Worm (Caenorhabditis elegans): Measurements from ENCODE around the gene F44E5.17.

Gene F44E5.17

DNA sequence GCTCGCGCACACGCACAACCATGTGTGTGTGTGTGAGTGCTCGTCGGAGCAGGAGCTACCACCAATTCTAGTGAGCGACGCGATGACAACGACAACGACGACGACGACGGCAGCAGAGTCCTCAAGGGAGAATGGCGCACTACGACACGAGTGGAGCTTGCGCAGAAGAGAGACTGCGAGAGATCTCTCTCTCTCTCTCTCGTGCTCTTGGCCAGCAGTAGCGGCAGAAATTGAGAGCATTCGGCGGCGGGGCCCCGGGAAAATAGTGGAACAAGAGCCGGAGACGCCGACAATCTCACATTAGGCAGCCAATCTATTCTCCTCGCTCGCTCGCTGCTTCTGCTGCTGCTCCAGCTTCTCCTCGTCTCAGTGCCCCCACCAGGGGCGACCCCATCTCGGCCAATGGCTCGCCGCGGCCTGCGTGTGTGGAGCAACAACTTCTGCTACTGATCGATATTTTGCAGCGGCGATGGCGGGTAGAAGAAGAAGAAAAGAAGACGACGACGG, 1.6 kb downstream of the F44E5.17 start (continued):
- peak; percentile 44 for TF ChIP-seq ets-4 (tag; optimal IDR thresholded peaks at IDR 0.05)
- TF ChIP-seq ceh-19 (GFP tag; optimal IDR thresholded peaks at IDR 0.05) = peak; percentile 74
- TF ChIP-seq sox-2 (GFP tag; IDR thresholded peaks at IDR 0.05) = no peak
- no peak for TF ChIP-seq mec-3 (tag; optimal IDR thresholded peaks at IDR 0.05; ENCODE audit: borderline replicate concordance)
- no peak for TF ChIP-seq nhr-232 (tag; optimal IDR thresholded peaks at IDR 0.05)
- TF ChIP-seq fkh-6 (tag; optimal IDR thresholded peaks at IDR 0.05) = peak; percentile 49
- no peak for TF ChIP-seq sox-4 (tag; optimal IDR thresholded peaks at IDR 0.05)
- TF ChIP-seq elt-4 (tag; optimal IDR thresholded peaks at IDR 0.05) = no peak
- no peak for TF ChIP-seq odd-2 (tag; optimal IDR thresholded peaks at IDR 0.05)
- TF ChIP-seq K02D7.2 (tag; optimal IDR thresholded peaks at IDR 0.05) = no peak
- TF ChIP-seq unc-42 (tag; optimal IDR thresholded peaks at IDR 0.05) = peak; percentile 83
- TF ChIP-seq fax-1 (tag; optimal IDR thresholded peaks at IDR 0.05) = peak; percentile 18
- TF ChIP-seq unc-55 (GFP tag; optimal IDR thresholded peaks at IDR 0.05) = peak; percentile 85
- TF ChIP-seq elt-2 (tag; optimal IDR thresholded peaks at IDR 0.05) = no peak
- peak; percentile 5 for TF ChIP-seq hlh-8 (tag; optimal IDR thresholded peaks at IDR 0.05)
- peak; percentile 66 for TF ChIP-seq C08G9.2 (tag; optimal IDR thresholded peaks at IDR 0.05)
- no peak for TF ChIP-seq lin-11 (tag; optimal IDR thresholded peaks at IDR 0.05)
- TF ChIP-seq ama-1 (optimal IDR thresholded peaks at IDR 0.05) = peak; percentile 26
- peak; percentile 93 for TF ChIP-seq ceh-48 (tag; optimal IDR thresholded peaks at IDR 0.05)
- TF ChIP-seq ceh-9 (tag; optimal IDR thresholded peaks at IDR 0.05) = no peak

DNA sequence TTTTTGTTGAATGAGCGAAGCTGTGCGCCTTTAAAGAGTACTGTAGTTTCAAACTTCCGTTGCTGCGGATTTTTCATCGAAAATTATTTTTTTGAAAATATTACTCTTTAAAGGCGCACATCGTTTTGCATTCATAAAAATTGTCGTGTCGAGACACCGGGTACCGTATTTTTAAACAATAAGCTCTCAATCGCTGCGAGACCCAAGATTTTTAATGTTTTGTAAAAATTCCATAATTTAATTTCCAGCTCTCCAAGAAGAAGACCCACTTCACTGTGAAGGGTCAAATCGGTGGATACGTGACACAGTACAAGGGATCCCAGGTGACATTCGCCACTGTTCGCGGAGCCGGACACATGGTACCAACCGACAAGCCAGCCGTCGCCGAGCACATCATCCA, 6.1 kb downstream of the F44E5.17 start:
- no peak for TF ChIP-seq nhr-11 (tag; optimal IDR thresholded peaks at IDR 0.05)
- TF ChIP-seq ceh-18 (tag; optimal IDR thresholded peaks at IDR 0.05) = no peak
- TF ChIP-seq gmeb-2 (tag; optimal IDR thresholded peaks at IDR 0.05) = no peak
- no peak for TF ChIP-seq syd-9 (tag; optimal IDR thresholded peaks at IDR 0.05)
- no peak for TF ChIP-seq hlh-15 (tag; optimal IDR thresholded peaks at IDR 0.05)
- TF ChIP-seq tbx-2 (tag; optimal IDR thresholded peaks at IDR 0.05) = no peak
- no peak for TF ChIP-seq ttx-3 (tag; optimal IDR thresholded peaks at IDR 0.05)
- TF ChIP-seq pqm-1 (tag; optimal IDR thresholded peaks at IDR 0.05) = no peak
- TF ChIP-seq tbx-7 (tag; optimal IDR thresholded peaks at IDR 0.05) = no peak
- TF ChIP-seq dmd-4 (tag; optimal IDR thresholded peaks at IDR 0.05; ENCODE audit: borderline replicate concordance) = no peak

DNA sequence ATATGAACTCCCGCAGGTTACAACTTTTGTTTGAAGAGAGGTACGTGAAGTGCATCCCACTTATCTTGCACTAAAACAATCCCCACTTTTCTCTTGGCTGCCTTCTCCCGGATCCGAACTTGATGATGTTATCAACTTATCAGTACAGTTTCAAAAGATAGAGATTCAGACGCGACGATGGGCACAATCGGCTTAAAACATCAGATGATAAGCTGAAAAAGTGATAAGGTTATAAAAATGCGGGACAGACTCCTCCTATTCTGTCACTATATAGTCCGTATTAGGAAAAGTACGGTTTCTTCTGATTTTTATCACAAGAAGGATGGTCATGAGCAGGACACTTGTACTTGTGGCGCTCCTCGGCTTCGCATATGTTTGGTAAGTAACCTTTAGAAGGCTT, 9.2 kb downstream of the F44E5.17 start, which contains the start of gene ctsa-1.2:
ctsa-1.2 (plus strand) TSS at position 160 of the 400 bp plus-strand sequence.
- TF ChIP-seq elt-2 (tag; optimal IDR thresholded peaks at IDR 0.05) (peak; percentile 74), T23F11.4 (GFP tag; optimal IDR thresholded peaks at IDR 0.05) (no peak), ceh-34 (tag; optimal IDR thresholded peaks at IDR 0.05) (no peak), tbx-7 (tag; optimal IDR thresholded peaks at IDR 0.05) (no peak)

DNA sequence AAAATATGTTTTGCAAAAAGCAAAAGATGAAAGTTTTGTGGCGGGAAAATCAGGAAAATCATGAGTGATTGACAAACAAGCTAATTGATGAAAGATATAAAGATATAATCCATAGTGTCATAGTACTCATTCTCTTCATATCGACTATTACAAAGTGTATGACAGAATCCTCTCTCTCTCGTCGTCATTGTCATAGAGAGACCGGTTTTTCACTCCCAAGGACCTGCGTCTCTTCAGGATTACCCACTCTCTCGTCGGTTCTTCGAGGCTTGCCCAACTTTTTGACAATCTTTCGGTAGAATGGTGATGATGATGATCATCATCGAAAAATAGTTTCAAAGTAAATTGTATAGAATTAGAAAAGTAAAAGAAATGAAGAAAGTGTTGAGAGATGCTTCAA, 11.0 kb downstream of the F44E5.17 start:
- peak; percentile 68 for TF ChIP-seq unc-55 (GFP tag; optimal IDR thresholded peaks at IDR 0.05)
- TF ChIP-seq unc-42 (tag; optimal IDR thresholded peaks at IDR 0.05) = no peak

DNA sequence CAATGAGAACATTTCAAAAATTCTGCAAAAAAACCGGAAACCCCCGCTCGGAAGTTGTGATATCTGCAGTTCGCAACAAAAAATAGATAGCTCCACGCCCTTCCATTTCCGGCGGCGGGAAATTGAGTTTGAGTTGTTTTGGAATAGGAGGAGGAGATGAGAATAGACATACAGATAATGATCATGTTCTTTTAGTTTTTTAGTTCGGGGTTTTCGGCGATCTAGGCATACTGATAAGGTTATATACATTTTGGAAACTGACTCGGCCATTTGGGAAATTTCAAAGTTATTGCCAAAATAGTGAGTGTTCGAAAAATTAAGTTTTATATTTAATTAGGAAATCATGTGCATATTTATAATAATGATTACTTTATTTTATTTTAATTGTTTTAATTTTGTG, 14.5 kb downstream of the F44E5.17 start:
- TF ChIP-seq C08G9.2 (tag; optimal IDR thresholded peaks at IDR 0.05) (no peak), nfya-1 (tag; optimal IDR thresholded peaks at IDR 0.05) (no peak), K02D7.2 (tag; optimal IDR thresholded peaks at IDR 0.05) (no peak), sox-4 (tag; optimal IDR thresholded peaks at IDR 0.05) (no peak), lin-11 (tag; optimal IDR thresholded peaks at IDR 0.05) (no peak), fkh-6 (tag; optimal IDR thresholded peaks at IDR 0.05) (no peak)

DNA sequence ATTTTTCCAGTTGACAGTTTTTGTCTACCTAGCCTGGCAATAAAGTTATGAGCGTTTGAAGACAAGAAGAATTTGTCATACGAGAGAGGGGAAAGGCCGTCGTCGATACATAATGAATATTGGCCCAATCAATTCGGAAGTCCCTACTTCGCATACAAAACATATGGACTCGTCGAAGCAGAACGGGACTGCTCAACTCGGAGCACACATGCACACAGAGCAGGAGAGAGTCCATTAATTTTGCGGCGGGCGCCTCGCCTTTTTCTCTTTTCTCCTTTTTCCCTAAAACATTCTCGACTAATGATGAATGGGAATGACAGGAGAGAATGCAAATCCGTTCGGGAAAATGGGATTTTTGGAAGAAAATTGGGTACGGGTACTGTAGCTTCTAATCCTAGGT, 15.9 kb downstream of the F44E5.17 start, which contains the start of gene F13D12.8:
F13D12.8 (minus strand) TSS at position 82 of the 400 bp plus-strand sequence.
- TF ChIP-seq ttx-3 (tag; optimal IDR thresholded peaks at IDR 0.05) (no peak), rnt-1 (tag; optimal IDR thresholded peaks at IDR 0.05) (no peak), ceh-6 (GFP tag; optimal IDR thresholded peaks at IDR 0.05) (no peak), pag-3 (tag; optimal IDR thresholded peaks at IDR 0.05; ENCODE audit: borderline replicate concordance) (no peak), hlh-30 (tag; optimal IDR thresholded peaks at IDR 0.05; ENCODE audit: insufficient read depth) (no peak), dve-1 (tag; optimal IDR thresholded peaks at IDR 0.05) (no peak), K02D7.2 (tag; optimal IDR thresholded peaks at IDR 0.05) (no peak), hlh-15 (tag; optimal IDR thresholded peaks at IDR 0.05) (no peak), Y22D7AL.16 (tag; optimal IDR thresholded peaks at IDR 0.05) (no peak), ceh-19 (GFP tag; optimal IDR thresholded peaks at IDR 0.05) (no peak), C38D4.7 (GFP tag; optimal IDR thresholded peaks at IDR 0.05) (no peak), T23F11.4 (GFP tag; optimal IDR thresholded peaks at IDR 0.05) (no peak), nhr-11 (tag; optimal IDR thresholded peaks at IDR 0.05) (no peak), nhr-232 (tag; optimal IDR thresholded peaks at IDR 0.05) (no peak), ets-4 (tag; optimal IDR thresholded peaks at IDR 0.05) (no peak), pqm-1 (tag; optimal IDR thresholded peaks at IDR 0.05) (no peak), hlh-6 (tag; optimal IDR thresholded peaks at IDR 0.05) (no peak)
